Worm (Caenorhabditis elegans) whole organism, L3 larva: ENCODE results near the gene C53A5.13.

Source experiments
- R02D3.7 ChIP-seq: fragments of 150-350 bp; optimal IDR thresholded peaks from 2 replicates; lab custom pipeline; 2014; ENCODE audit warnings: missing biosample characterization, missing genetic modification characterization
- egl-27 ChIP-seq: sonication (generic microtip); optimal IDR thresholded peaks from 4 replicates; lab custom pipeline; 2017; ENCODE audit warnings: missing biosample characterization, missing genetic modification reagents, missing genetic modification characterization
- eor-1 ChIP-seq, 2 experiments: fragments of 150-350 bp; optimal IDR thresholded peaks; 2 replicates each; lab custom pipeline; 2014 to 2018; ENCODE audit warnings: missing biosample characterization in 2 of 2, missing genetic modification characterization in 2 of 2
- jun-1 ChIP-seq: fragments of 150-350 bp; optimal IDR thresholded peaks from 2 replicates; lab custom pipeline; 2014; ENCODE audit warnings: missing biosample characterization, missing genetic modification reagents, missing genetic modification characterization
- lin-15B ChIP-seq: fragments of 150-350 bp; optimal IDR thresholded peaks from 2 replicates; lab custom pipeline; 2014; ENCODE audit warnings: missing biosample characterization, missing genetic modification characterization
- lin-39 ChIP-seq: fragments of 150-350 bp; optimal IDR thresholded peaks from 2 replicates; lab custom pipeline; 2018; ENCODE audit warnings: missing biosample characterization, missing genetic modification reagents, missing genetic modification characterization
- nfya-1 ChIP-seq: sonication (generic microtip); optimal IDR thresholded peaks from 2 replicates; lab custom pipeline; 2017; ENCODE audit warnings: missing genetic modification characterization, mild to moderate bottlenecking, missing compliant biosample characterization, antibody characterized with exemption, moderate library complexity; ENCODE audit not compliant: insufficient read depth
- nhr-11 ChIP-seq: fragments of 150-350 bp; optimal IDR thresholded peaks from 2 replicates; lab custom pipeline; 2014; ENCODE audit warnings: missing biosample characterization, missing genetic modification characterization
- nhr-23 ChIP-seq: fragments of 150-350 bp; optimal IDR thresholded peaks from 2 replicates; lab custom pipeline; 2014; ENCODE audit warnings: missing biosample characterization, missing genetic modification reagents, missing genetic modification characterization
- nhr-237 ChIP-seq: fragments of 150-350 bp; optimal IDR thresholded peaks from 2 replicates; lab custom pipeline; 2014; ENCODE audit warnings: missing biosample characterization, missing genetic modification characterization
- pha-4 ChIP-seq: fragments of 150-350 bp; optimal IDR thresholded peaks from 2 replicates; lab custom pipeline; 2014; ENCODE audit warnings: missing biosample characterization, missing genetic modification reagents, missing genetic modification characterization
- snpc-4 ChIP-seq: fragments of 150-350 bp; optimal IDR thresholded peaks from 2 replicates; lab custom pipeline; 2014; ENCODE audit warnings: missing biosample characterization, missing genetic modification characterization
- ztf-11 ChIP-seq: fragments of 150-350 bp; optimal IDR thresholded peaks from 2 replicates; lab custom pipeline; 2014; ENCODE audit warnings: missing biosample characterization, missing genetic modification characterization

DNA sequence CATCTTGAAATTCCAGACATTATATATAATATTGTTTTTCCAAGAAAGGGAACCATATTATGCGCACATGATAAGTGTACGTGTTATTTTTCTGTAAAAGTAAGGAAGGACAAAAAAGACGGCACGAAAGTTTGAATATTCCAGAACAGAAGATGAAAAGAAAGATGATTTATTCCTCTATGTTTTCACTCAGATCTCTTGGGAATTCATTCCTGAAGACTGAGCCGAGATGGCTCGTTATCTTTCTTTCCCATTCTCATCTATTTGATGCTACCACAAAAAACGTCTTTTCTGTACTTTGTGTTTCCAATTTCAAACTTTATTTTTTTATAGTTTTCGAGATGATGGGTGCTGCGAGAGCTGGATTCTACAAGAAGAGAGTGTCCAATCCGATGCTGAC, 57.1 kb downstream of the C53A5.13 start:
- TF ChIP-seq lin-15B (tag; lab: Kevin White, UChicago) (no peak), nhr-237 (tag; lab: Kevin White, UChicago) (no peak), nfya-1 (tag; lab: Kevin White, UChicago) (no peak), jun-1 (tag; lab: Kevin White, UChicago) (no peak), nhr-23 (tag; lab: Kevin White, UChicago) (no peak), snpc-4 (tag; lab: Kevin White, UChicago) (no peak), eor-1 (tag; optimal IDR thresholded peaks at IDR 0.05; lab: Kevin White, UChicago) (no peak), ztf-11 (no peak), nhr-11 (tag; lab: Kevin White, UChicago) (no peak), lin-39 (tag; lab: Kevin White, UChicago) (no peak), pha-4 (no peak), egl-27 (tag; lab: Kevin White, UChicago) (no peak), R02D3.7 (tag; lab: Kevin White, UChicago) (no peak)
